Fruit fly (Drosophila melanogaster) whole organism, embryonic: Measurements from ENCODE around the gene ago.

Experiments
- Asciz ChIP-seq: fragments of 200-800 bp; sonication (Bioruptor generic); optimal IDR thresholded peaks from 2 replicates; lab custom pipeline; 2017; ENCODE audit warnings: missing biosample characterization, mild to moderate bottlenecking, missing genetic modification characterization, missing genetic modification reagents
- CG10267 ChIP-seq: fragments of 200-800 bp; sonication (Bioruptor generic); optimal IDR thresholded peaks from 2 replicates; lab custom pipeline; 2018; ENCODE audit warnings: missing biosample characterization, mild to moderate bottlenecking, missing genetic modification characterization, moderate library complexity
- CG11085 ChIP-seq: fragments of 200-800 bp; sonication (Bioruptor generic); IDR thresholded peaks from 2 replicates; pipeline ENCODE4 v1.3.6; 2022; ENCODE audit warnings: missing biosample characterization, missing genetic modification characterization
- CG12219 ChIP-seq: fragments of 200-800 bp; sonication (Bioruptor generic); optimal IDR thresholded peaks from 3 replicates; lab custom pipeline; 2018; ENCODE audit warnings: missing biosample characterization, mild to moderate bottlenecking, missing genetic modification characterization
- CG14050 ChIP-seq: fragments of 200-800 bp; sonication (Bioruptor generic); IDR thresholded peaks from 3 replicates; pipeline ENCODE4 v1.3.6; 2022; ENCODE audit warnings: missing biosample characterization, missing genetic modification characterization
- CG17328 ChIP-seq: fragments of 200-800 bp; sonication (Bioruptor generic); IDR thresholded peaks from 2 replicates; pipeline ENCODE4 v1.3.6; 2022; ENCODE audit warnings: missing biosample characterization, missing genetic modification characterization
- CG2199 ChIP-seq: fragments of 200-800 bp; sonication (Bioruptor generic); IDR thresholded peaks from 3 replicates; pipeline ENCODE4 v1.3.6; 2022; ENCODE audit warnings: missing biosample characterization, missing genetic modification characterization
- CG2875 ChIP-seq: fragments of 200-800 bp; sonication (Bioruptor generic); optimal IDR thresholded peaks from 2 replicates; lab custom pipeline; 2017; ENCODE audit warnings: missing biosample characterization, mild to moderate bottlenecking, missing genetic modification characterization, missing genetic modification reagents
- CG32532 ChIP-seq: fragments of 200-800 bp; sonication (Bioruptor generic); IDR thresholded peaks from 2 replicates; pipeline ENCODE4 v1.3.6; 2022; ENCODE audit warnings: missing biosample characterization, missing genetic modification characterization
- CG32767 ChIP-seq: fragments of 200-800 bp; sonication (Bioruptor generic); IDR thresholded peaks from 2 replicates; pipeline ENCODE4 v1.3.6; 2022; ENCODE audit warnings: missing biosample characterization, missing genetic modification characterization
- CG33213 ChIP-seq: fragments of 200-800 bp; sonication (Bioruptor generic); optimal IDR thresholded peaks from 3 replicates; lab custom pipeline; 2016; ENCODE audit warnings: missing biosample characterization, missing genetic modification characterization
- CG42726 ChIP-seq: fragments of 200-800 bp; sonication (Bioruptor generic); IDR thresholded peaks from 2 replicates; pipeline ENCODE4 v1.3.6; 2022; ENCODE audit warnings: missing biosample characterization, missing genetic modification characterization; ENCODE audit not compliant: partially characterized antibody
- CG4617 ChIP-seq: fragments of 200-800 bp; sonication (Bioruptor generic); optimal IDR thresholded peaks from 3 replicates; lab custom pipeline; 2016; ENCODE audit warnings: missing biosample characterization, missing genetic modification characterization, borderline replicate concordance
- CG5953 ChIP-seq: fragments of 200-800 bp; sonication (Bioruptor generic); IDR thresholded peaks from 2 replicates; pipeline ENCODE4 v1.3.6; 2022; ENCODE audit warnings: missing biosample characterization, missing genetic modification characterization
- CG9437 ChIP-seq: fragments of 200-800 bp; sonication (Bioruptor generic); optimal IDR thresholded peaks from 2 replicates; lab custom pipeline; 2018; ENCODE audit warnings: missing biosample characterization, mild to moderate bottlenecking, missing genetic modification characterization
- CG9876 ChIP-seq: fragments of 200-800 bp; sonication (Bioruptor generic); optimal IDR thresholded peaks from 2 replicates; lab custom pipeline; 2016; ENCODE audit warnings: missing biosample characterization, missing genetic modification characterization
- Chrac-16 ChIP-seq: fragments of 200-800 bp; sonication (Bioruptor generic); optimal IDR thresholded peaks from 3 replicates; lab custom pipeline; 2016; ENCODE audit warnings: missing biosample characterization, missing genetic modification characterization
- CoRest ChIP-seq: fragments of 200-800 bp; sonication (Bioruptor generic); optimal IDR thresholded peaks from 3 replicates; lab custom pipeline; 2018; ENCODE audit warnings: missing biosample characterization, mild to moderate bottlenecking, missing genetic modification characterization, moderate library complexity
- D19A ChIP-seq: fragments of 200-800 bp; optimal IDR thresholded peaks from 3 replicates; lab custom pipeline; 2019; ENCODE audit warnings: missing biosample characterization, mild to moderate bottlenecking, missing genetic modification characterization, moderate library complexity
- Ets65A ChIP-seq: fragments of 200-800 bp; sonication (Bioruptor generic); peaks from one replicate; lab custom pipeline; 2016; ENCODE audit warnings: missing biosample characterization, missing genetic modification characterization
- HLHmδ ChIP-seq: fragments of 200-800 bp; sonication (Bioruptor generic); optimal IDR thresholded peaks from 2 replicates; lab custom pipeline; 2018; ENCODE audit warnings: missing biosample characterization, mild to moderate bottlenecking, missing genetic modification characterization, moderate library complexity
- HmgZ ChIP-seq: fragments of 200-800 bp; sonication (Bioruptor generic); optimal IDR thresholded peaks from 2 replicates; lab custom pipeline; 2018; ENCODE audit warnings: missing biosample characterization, mild to moderate bottlenecking, missing genetic modification characterization
- NFAT ChIP-seq: fragments of 200-800 bp; sonication (Bioruptor generic); IDR thresholded peaks from 2 replicates; pipeline ENCODE4 v1.3.6; 2022; ENCODE audit warnings: missing biosample characterization, missing genetic modification characterization
- Nf-YA ChIP-seq: fragments of 200-800 bp; sonication (Bioruptor generic); IDR thresholded peaks from 2 replicates; pipeline ENCODE4 v1.3.6; 2022; ENCODE audit warnings: missing biosample characterization, missing genetic modification characterization
- Nf-YB ChIP-seq: fragments of 200-800 bp; sonication (Bioruptor generic); optimal IDR thresholded peaks from 3 replicates; lab custom pipeline; 2019; ENCODE audit warnings: missing biosample characterization, mild to moderate bottlenecking, missing genetic modification characterization, moderate library complexity
- Oli ChIP-seq: fragments of 200-800 bp; sonication (Bioruptor generic); optimal IDR thresholded peaks from 2 replicates; lab custom pipeline; 2018; ENCODE audit warnings: missing biosample characterization, mild to moderate bottlenecking, missing genetic modification characterization, moderate library complexity
- Optix ChIP-seq: fragments of 200-800 bp; sonication (Bioruptor generic); IDR thresholded peaks from 3 replicates; pipeline ENCODE4 v1.3.6; 2022; ENCODE audit warnings: missing biosample characterization, missing genetic modification characterization
- Sin3A ChIP-seq: fragments of >200 bp; optimal IDR thresholded peaks from 2 replicates; lab custom pipeline; 2018
- Vsx1 ChIP-seq: fragments of 200-800 bp; sonication (Bioruptor generic); optimal IDR thresholded peaks from 2 replicates; lab custom pipeline; 2017; ENCODE audit warnings: missing biosample characterization, mild to moderate bottlenecking, missing genetic modification characterization, missing genetic modification reagents
- cad ChIP-seq: fragments of >200 bp; optimal IDR thresholded peaks from 2 replicates; lab custom pipeline; 2017; ENCODE audit warnings: missing biosample characterization, missing genetic modification characterization
- chinmo ChIP-seq: fragments of 200-800 bp; sonication (Bioruptor generic); IDR thresholded peaks from 4 replicates; pipeline ENCODE4 v1.3.6; 2022; ENCODE audit warnings: missing biosample characterization, missing genetic modification characterization; ENCODE audit not compliant: partially characterized antibody
- crol ChIP-seq: fragments of 200-800 bp; sonication (Bioruptor generic); IDR thresholded peaks from 2 replicates; pipeline ENCODE4 v1.3.6; 2022; ENCODE audit warnings: missing biosample characterization, missing genetic modification characterization
- cwo ChIP-seq: fragments of 200-800 bp; sonication (Bioruptor generic); optimal IDR thresholded peaks from 3 replicates; lab custom pipeline; 2017; ENCODE audit warnings: missing biosample characterization, missing genetic modification characterization, mild to moderate bottlenecking, moderate library complexity, missing genetic modification reagents
- dati ChIP-seq: fragments of 200-800 bp; sonication (Bioruptor generic); IDR thresholded peaks from 2 replicates; pipeline ENCODE4 v1.3.6; 2022; ENCODE audit warnings: missing biosample characterization, missing genetic modification characterization
- dm ChIP-seq: fragments of 200-800 bp; sonication (Bioruptor generic); optimal IDR thresholded peaks from 3 replicates; lab custom pipeline; 2016; ENCODE audit warnings: missing biosample characterization, missing genetic modification characterization
- eve ChIP-seq, 2 experiments: fragments of >200 bp; optimal IDR thresholded peaks; 2 replicates each; lab custom pipeline; 2017; ENCODE audit warnings: missing biosample characterization in 2 of 2, missing genetic modification characterization in 2 of 2
- grau ChIP-seq: fragments of 200-800 bp; optimal IDR thresholded peaks from 3 replicates; lab custom pipeline; 2019; ENCODE audit warnings: missing biosample characterization, mild to moderate bottlenecking, missing genetic modification characterization, moderate library complexity
- gsb ChIP-seq: fragments of 200-800 bp; sonication (Bioruptor generic); IDR thresholded peaks from 2 replicates; pipeline ENCODE4 v1.3.6; 2022; ENCODE audit warnings: missing biosample characterization, missing genetic modification characterization
- gt ChIP-seq: fragments of 200-800 bp; sonication (Bioruptor generic); IDR thresholded peaks from 2 replicates; pipeline ENCODE4 v1.3.6; 2022; ENCODE audit warnings: missing biosample characterization, missing genetic modification characterization
- insv ChIP-seq, 2 experiments: fragments of 200-800 bp; sonication (Bioruptor generic); optimal IDR thresholded peaks; 3 replicates each; lab custom pipeline; 2016 to 2018; ENCODE audit warnings: missing biosample characterization in 2 of 2, missing genetic modification characterization in 2 of 2
- lmd ChIP-seq: fragments of 200-800 bp; sonication (Bioruptor generic); IDR thresholded peaks from 2 replicates; pipeline ENCODE4 v1.3.6; 2022; ENCODE audit warnings: missing biosample characterization, missing genetic modification characterization
- oc ChIP-seq: fragments of 200-800 bp; sonication (Bioruptor generic); optimal IDR thresholded peaks from 2 replicates; lab custom pipeline; 2018; ENCODE audit warnings: missing biosample characterization, mild to moderate bottlenecking, missing genetic modification characterization, moderate library complexity
- onecut ChIP-seq: fragments of 200-800 bp; sonication (Bioruptor generic); IDR thresholded peaks from 2 replicates; pipeline ENCODE4 v1.3.6; 2022; ENCODE audit warnings: missing biosample characterization, missing genetic modification characterization
- pfk ChIP-seq: fragments of 200-800 bp; sonication (Bioruptor generic); optimal IDR thresholded peaks from 2 replicates; lab custom pipeline; 2018; ENCODE audit warnings: missing biosample characterization, mild to moderate bottlenecking, missing genetic modification characterization, moderate library complexity
- pros ChIP-seq: fragments of 200-800 bp; sonication (Bioruptor generic); optimal IDR thresholded peaks from 3 replicates; lab custom pipeline; 2019; ENCODE audit warnings: missing biosample characterization, mild to moderate bottlenecking, missing genetic modification characterization, moderate library complexity
- salm ChIP-seq: fragments of 200-800 bp; sonication (Bioruptor generic); optimal IDR thresholded peaks from 2 replicates; lab custom pipeline; 2018; ENCODE audit warnings: missing biosample characterization, mild to moderate bottlenecking, missing genetic modification characterization
- sd ChIP-seq: fragments of 200-800 bp; sonication (Bioruptor generic); optimal IDR thresholded peaks from 3 replicates; lab custom pipeline; 2018; ENCODE audit warnings: missing biosample characterization, mild to moderate bottlenecking, missing genetic modification characterization, moderate library complexity
- trem ChIP-seq: fragments of 200-800 bp; optimal IDR thresholded peaks from 3 replicates; lab custom pipeline; 2019; ENCODE audit warnings: missing biosample characterization, mild to moderate bottlenecking, missing genetic modification characterization, moderate library complexity
- yki ChIP-seq: fragments of >200 bp; optimal IDR thresholded peaks from 3 replicates; lab custom pipeline; 2018
- zen2 ChIP-seq: fragments of 200-800 bp; sonication (Bioruptor generic); IDR thresholded peaks from 3 replicates; pipeline ENCODE4 v1.3.6; 2022; ENCODE audit warnings: missing biosample characterization, missing genetic modification characterization; ENCODE audit not compliant: partially characterized antibody

Gene ago

dm6 chr3L:4219291-4220228 is 34.5 kb downstream of the ago start (continued):
- TF ChIP-seq CG14050 (GFP tag; lab: Robert Waterston, UW) (no peak), dm (GFP tag; lab: Kevin White, UChicago) (peak; percentile 15), crol (GFP tag; lab: Robert Waterston, UW) (peak; percentile 60), CG9437 (GFP tag; lab: Kevin White, UChicago) (no peak), Oli (tag; lab: Kevin White, UChicago) (no peak), Ets65A (GFP tag; lab: Kevin White, UChicago) (no peak), gsb (GFP tag; lab: Robert Waterston, UW) (no peak), yki (lab: Kevin White, UChicago) (no peak), cad (GFP tag; lab: Kevin White, UChicago) (no peak), sd (tag; lab: Kevin White, UChicago) (peak; percentile 90), Vsx1 (peak; percentile 72), grau (tag; lab: Kevin White, UChicago) (no peak), zen2 (GFP tag; lab: Robert Waterston, UW) (no peak), CG2199 (GFP tag; lab: Robert Waterston, UW) (peak; percentile 68; the same call in 1 of the 3 replicates), D19A (tag; lab: Kevin White, UChicago) (no peak), pfk (GFP tag; lab: Kevin White, UChicago) (no peak), CG32767 (no peak), dati (GFP tag; lab: Robert Waterston, UW) (no peak), CoRest (tag; lab: Kevin White, UChicago) (no peak), CG17328 (GFP tag; lab: Robert Waterston, UW) (no peak), Nf-YB (GFP tag; lab: Kevin White, UChicago) (no peak), chinmo (GFP tag; lab: Robert Waterston, UW) (0 out of 4 replicates have a peak, but pooled peaks have one; percentile 67), salm (tag; lab: Kevin White, UChicago) (no peak), pros (GFP tag; lab: Kevin White, UChicago) (peak; percentile 55), Chrac-16 (GFP tag; lab: Kevin White, UChicago) (no peak), CG4617 (GFP tag; lab: Kevin White, UChicago) (no peak), CG2875 (peak; percentile 30), trem (no peak), CG5953 (GFP tag; lab: Robert Waterston, UW) (no peak), CG42726 (GFP tag; lab: Robert Waterston, UW) (no peak), CG10267 (tag; lab: Kevin White, UChicago) (no peak), HmgZ (tag; lab: Kevin White, UChicago) (peak; percentile 43), CG32532 (GFP tag; lab: Robert Waterston, UW) (peak; percentile 44), CG9876 (no peak), CG11085 (GFP tag; lab: Robert Waterston, UW) (no peak), cwo (GFP tag; lab: Kevin White, UChicago) (peak; percentile 100), CG12219 (peak; percentile 22), Nf-YA (no peak), Optix (GFP tag; lab: Robert Waterston, UW) (no peak), insv (GFP tag; optimal IDR thresholded peaks at IDR 0.05; lab: Kevin White, UChicago) (no peak), eve (GFP tag; optimal IDR thresholded peaks at IDR 0.05; lab: Kevin White, UChicago) (no peak), NFAT (GFP tag; lab: Robert Waterston, UW) (no peak), onecut (GFP tag; lab: Robert Waterston, UW) (no peak), lmd (GFP tag; lab: Robert Waterston, UW) (no peak), CG33213 (GFP tag; lab: Kevin White, UChicago) (no peak), Sin3A (lab: Kevin White, UChicago) (no peak), oc (peak; percentile 13), HLHmδ (GFP tag; lab: Kevin White, UChicago) (peak; percentile 18), gt (no peak), Asciz (peak; percentile 23)
